Fruit fly (Drosophila melanogaster) whole organism, pupa: ENCODE measurements around the gene CG16772.

ENCODE experiments used
- CG10348 ChIP-seq: fragments of 200-800 bp; sonication (Bioruptor generic); IDR thresholded peaks from 2 replicates; pipeline ENCODE4 v1.3.6; 2022; ENCODE audit warnings: missing biosample characterization, missing genetic modification characterization
- CG14655 ChIP-seq: fragments of 200-800 bp; sonication (Bioruptor generic); optimal IDR thresholded peaks from 3 replicates; lab custom pipeline; 2017; ENCODE audit warnings: mild to moderate bottlenecking, missing biosample characterization, missing genetic modification reagents, missing genetic modification characterization
- CG17806 ChIP-seq: fragments of 200-800 bp; sonication (Bioruptor generic); optimal IDR thresholded peaks from 2 replicates; lab custom pipeline; 2018; ENCODE audit warnings: missing biosample characterization, mild to moderate bottlenecking, missing genetic modification characterization, moderate library complexity
- CG32121 ChIP-seq: fragments of 200-800 bp; sonication (Bioruptor generic); IDR thresholded peaks from 2 replicates; pipeline ENCODE4 v1.3.6; 2022; ENCODE audit warnings: missing biosample characterization, missing genetic modification characterization
- CG8159 ChIP-seq: fragments of 200-800 bp; sonication (Bioruptor generic); optimal IDR thresholded peaks from 3 replicates; lab custom pipeline; 2018; ENCODE audit warnings: missing biosample characterization, mild to moderate bottlenecking, missing genetic modification characterization, moderate library complexity
- EcR ChIP-seq: fragments of 200-800 bp; sonication (Bioruptor generic); optimal IDR thresholded peaks from 3 replicates; lab custom pipeline; 2019; ENCODE audit warnings: missing biosample characterization, missing genetic modification characterization, mild to moderate bottlenecking, moderate library complexity, missing genetic modification reagents
- Ets98B ChIP-seq: fragments of 200-800 bp; sonication (Bioruptor generic); IDR thresholded peaks from 2 replicates; pipeline ENCODE4 v1.3.6; 2022; ENCODE audit warnings: missing biosample characterization, missing genetic modification characterization
- Snoo ChIP-seq: fragments of 200-800 bp; sonication (Bioruptor generic); optimal IDR thresholded peaks from 3 replicates; lab custom pipeline; 2017; ENCODE audit warnings: missing biosample characterization, mild to moderate bottlenecking, missing genetic modification characterization, inconsistent platforms
- gl ChIP-seq: fragments of 200-800 bp; sonication (Bioruptor generic); optimal IDR thresholded peaks from 2 replicates; lab custom pipeline; 2018; ENCODE audit warnings: missing biosample characterization, mild to moderate bottlenecking, missing genetic modification characterization

dm6 chr2L:19940036-19940435, 22.4 kb upstream of the CG16772 start:
- TF ChIP-seq EcR (no peak), Ets98B (GFP tag; lab: Robert Waterston, UW) (no peak), gl (tag; lab: Kevin White, UChicago) (no peak), CG14655 (GFP tag; lab: Kevin White, UChicago) (no peak), CG8159 (no peak), CG32121 (no peak), Snoo (no peak), CG10348 (GFP tag; lab: Robert Waterston, UW) (no peak), CG17806 (no peak)
